Worm (Caenorhabditis elegans): ENCODE measurements around the gene zip-5.
A peak's percentile ranks its signal among the peaks of the same experiment; 100 is the strongest.

- TF ChIP-seq blmp-1 (tag; optimal IDR thresholded peaks at IDR 0.05) (peak; percentile 35), lin-13 (tag; optimal IDR thresholded peaks at IDR 0.05) (no peak), nhr-237 (tag; optimal IDR thresholded peaks at IDR 0.05) (no peak), mep-1 (tag; optimal IDR thresholded peaks at IDR 0.05) (no peak), nhr-76 (tag; optimal IDR thresholded peaks at IDR 0.05) (no peak), pha-4 (tag; optimal IDR thresholded peaks at IDR 0.05) (no peak), ceh-83 (GFP tag; optimal IDR thresholded peaks at IDR 0.05) (no peak), lsy-2 (tag; optimal IDR thresholded peaks at IDR 0.05) (no peak), ces-1 (GFP tag; optimal IDR thresholded peaks at IDR 0.05) (no peak), unc-120 (tag; optimal IDR thresholded peaks at IDR 0.05; ENCODE audit: poor library complexity, severe bottlenecking) (no peak), snpc-4 (tag; optimal IDR thresholded peaks at IDR 0.05) (no peak), mab-5 (tag; optimal IDR thresholded peaks at IDR 0.05) (no peak), flh-1 (GFP tag; optimal IDR thresholded peaks at IDR 0.05) (no peak), lin-32 (GFP tag; optimal IDR thresholded peaks at IDR 0.05) (no peak)
Observed at ce11 chrV:13243205-13243604, 21.1 kb upstream of the zip-5 start.

Measured in whole organism, mixed stage, embryonic.